Fruit fly (Drosophila melanogaster) whole organism, prepupa: ENCODE measurements around the gene RanGAP.

Experiments
- CG11294 ChIP-seq: fragments of 200-800 bp; sonication (Bioruptor generic); IDR thresholded peaks from 2 replicates; pipeline ENCODE4 v1.3.6; 2022; ENCODE audit warnings: missing biosample characterization, missing genetic modification characterization
- CG11762 ChIP-seq: fragments of 200-800 bp; sonication (Bioruptor generic); optimal IDR thresholded peaks from 3 replicates; lab custom pipeline; 2016; ENCODE audit warnings: missing biosample characterization, missing genetic modification characterization; ENCODE audit not compliant: insufficient read depth
- CG16779 ChIP-seq: fragments of 200-800 bp; sonication (Bioruptor generic); optimal IDR thresholded peaks from 3 replicates; lab custom pipeline; 2017; ENCODE audit warnings: missing biosample characterization, mild to moderate bottlenecking, missing genetic modification characterization
- CG3032 ChIP-seq: fragments of 200-800 bp; optimal IDR thresholded peaks from 2 replicates; lab custom pipeline; 2019; ENCODE audit warnings: missing biosample characterization, mild to moderate bottlenecking, missing genetic modification characterization, moderate library complexity
- CG32006 ChIP-seq: fragments of 200-800 bp; sonication (Bioruptor generic); optimal IDR thresholded peaks from 3 replicates; lab custom pipeline; 2017; ENCODE audit warnings: missing biosample characterization, mild to moderate bottlenecking, missing genetic modification characterization
- CG34406 ChIP-seq: fragments of 200-800 bp; sonication (Bioruptor generic); optimal IDR thresholded peaks from 3 replicates; lab custom pipeline; 2016; ENCODE audit warnings: missing biosample characterization, missing genetic modification characterization
- CG6163 ChIP-seq: fragments of 200-800 bp; sonication (Bioruptor generic); IDR thresholded peaks from 3 replicates; pipeline ENCODE4 v1.3.6; 2022; ENCODE audit warnings: missing biosample characterization, missing genetic modification characterization
- CG6792 ChIP-seq: fragments of 200-800 bp; sonication (Bioruptor generic); optimal IDR thresholded peaks from 3 replicates; lab custom pipeline; 2016; ENCODE audit warnings: missing biosample characterization, missing genetic modification characterization
- CG6854 ChIP-seq: fragments of 200-800 bp; sonication (Bioruptor generic); optimal IDR thresholded peaks from 2 replicates; lab custom pipeline; 2017; ENCODE audit warnings: missing biosample characterization, mild to moderate bottlenecking, missing genetic modification characterization
- CG8119 ChIP-seq: fragments of 200-800 bp; sonication (Bioruptor generic); IDR thresholded peaks from 3 replicates; pipeline ENCODE4 v1.3.6; 2022; ENCODE audit warnings: missing biosample characterization, missing genetic modification characterization
- CG8319 ChIP-seq: fragments of 200-800 bp; sonication (Bioruptor generic); optimal IDR thresholded peaks from 3 replicates; lab custom pipeline; 2016; ENCODE audit warnings: missing biosample characterization, missing genetic modification characterization
- CG9139 ChIP-seq: fragments of 200-800 bp; sonication (Bioruptor generic); optimal IDR thresholded peaks from 3 replicates; lab custom pipeline; 2017; ENCODE audit warnings: missing biosample characterization, mild to moderate bottlenecking, missing genetic modification characterization
- Eip75B ChIP-seq: fragments of 200-800 bp; sonication (Bioruptor generic); optimal IDR thresholded peaks from 3 replicates; lab custom pipeline; 2016; ENCODE audit warnings: missing biosample characterization, missing genetic modification characterization
- Eip78C ChIP-seq: fragments of 200-800 bp; sonication (Bioruptor generic); peaks from one replicate; lab custom pipeline; 2016; ENCODE audit warnings: missing biosample characterization, missing genetic modification characterization
- Eip93F ChIP-seq: fragments of 200-800 bp; sonication (Bioruptor generic); optimal IDR thresholded peaks from 2 replicates; lab custom pipeline; 2016; ENCODE audit warnings: missing biosample characterization, mild to moderate bottlenecking, missing genetic modification characterization
- Ets21C ChIP-seq: fragments of 200-800 bp; sonication (Bioruptor generic); optimal IDR thresholded peaks from 3 replicates; lab custom pipeline; 2016; ENCODE audit warnings: missing biosample characterization, missing genetic modification characterization
- Ets96B ChIP-seq: fragments of 200-800 bp; optimal IDR thresholded peaks from 2 replicates; lab custom pipeline; 2019; ENCODE audit warnings: missing biosample characterization, mild to moderate bottlenecking, missing genetic modification characterization, moderate library complexity
- Hr38 ChIP-seq: sonication (Bioruptor generic); optimal IDR thresholded peaks from 2 replicates; lab custom pipeline; 2016; ENCODE audit warnings: missing biosample characterization, missing genetic modification characterization
- Hr4 ChIP-seq: fragments of 200-800 bp; sonication (Bioruptor generic); optimal IDR thresholded peaks from 3 replicates; lab custom pipeline; 2016; ENCODE audit warnings: missing biosample characterization, missing genetic modification characterization
- Met ChIP-seq: fragments of 200-800 bp; sonication (Bioruptor generic); optimal IDR thresholded peaks from 3 replicates; lab custom pipeline; 2016; ENCODE audit warnings: missing biosample characterization, missing genetic modification characterization
- OdsH ChIP-seq: fragments of 200-800 bp; sonication (Bioruptor generic); optimal IDR thresholded peaks from 3 replicates; lab custom pipeline; 2016; ENCODE audit warnings: missing biosample characterization, missing genetic modification characterization
- Smox ChIP-seq: fragments of 200-800 bp; sonication (Bioruptor generic); optimal IDR thresholded peaks from 3 replicates; lab custom pipeline; 2016; ENCODE audit warnings: missing biosample characterization, missing genetic modification characterization
- Sox102F ChIP-seq: fragments of 200-800 bp; sonication (Bioruptor generic); optimal IDR thresholded peaks from 2 replicates; lab custom pipeline; 2016; ENCODE audit warnings: missing biosample characterization, mild to moderate bottlenecking, missing genetic modification characterization
- achi ChIP-seq: fragments of 200-800 bp; sonication (Bioruptor generic); optimal IDR thresholded peaks from 3 replicates; lab custom pipeline; 2016; ENCODE audit warnings: missing biosample characterization, missing genetic modification characterization
- cyc ChIP-seq: fragments of 200-800 bp; sonication (Bioruptor generic); optimal IDR thresholded peaks from 3 replicates; lab custom pipeline; 2016; ENCODE audit warnings: missing biosample characterization, missing genetic modification characterization
- dac ChIP-seq: fragments of 200-800 bp; sonication (Bioruptor generic); optimal IDR thresholded peaks from 2 replicates; lab custom pipeline; 2017; ENCODE audit warnings: missing biosample characterization, mild to moderate bottlenecking, missing genetic modification characterization
- dsx ChIP-seq: fragments of 200-800 bp; optimal IDR thresholded peaks from 3 replicates; lab custom pipeline; 2019; ENCODE audit warnings: missing biosample characterization, mild to moderate bottlenecking, missing genetic modification characterization, moderate library complexity; ENCODE audit not compliant: poor library complexity, severe bottlenecking
- eg ChIP-seq: fragments of 200-800 bp; sonication (Bioruptor generic); IDR thresholded peaks from 3 replicates; pipeline ENCODE4 v1.3.6; 2022; ENCODE audit warnings: missing biosample characterization, missing genetic modification characterization
- fd85E ChIP-seq: fragments of 200-800 bp; sonication (Bioruptor generic); optimal IDR thresholded peaks from 3 replicates; lab custom pipeline; 2016; ENCODE audit warnings: missing biosample characterization, missing genetic modification characterization
- fkh ChIP-seq: fragments of 200-800 bp; sonication (Bioruptor generic); optimal IDR thresholded peaks from 3 replicates; lab custom pipeline; 2017; ENCODE audit warnings: missing biosample characterization, mild to moderate bottlenecking, missing genetic modification characterization, moderate library complexity
- lz ChIP-seq: fragments of 200-800 bp; sonication (Bioruptor generic); optimal IDR thresholded peaks from 3 replicates; lab custom pipeline; 2016; ENCODE audit warnings: missing biosample characterization, missing genetic modification characterization
- net ChIP-seq: fragments of 200-800 bp; sonication (Bioruptor generic); optimal IDR thresholded peaks from 3 replicates; lab custom pipeline; 2016; ENCODE audit warnings: missing biosample characterization, missing genetic modification characterization
- pdm3 ChIP-seq: fragments of 200-800 bp; sonication (Bioruptor generic); optimal IDR thresholded peaks from 3 replicates; lab custom pipeline; 2016; ENCODE audit warnings: missing biosample characterization, missing genetic modification characterization
- ss ChIP-seq, 2 experiments: fragments of 200-800 bp; sonication (Bioruptor generic); optimal IDR thresholded peaks; 2 replicates in 1 of 2; 3 replicates in 1 of 2; lab custom pipeline; 2017 to 2018; ENCODE audit warnings: mild to moderate bottlenecking in 2 of 2, missing biosample characterization in 2 of 2, missing genetic modification characterization in 2 of 2, moderate library complexity in 1 of 2
- vri ChIP-seq: fragments of 200-800 bp; sonication (Bioruptor generic); optimal IDR thresholded peaks from 3 replicates; lab custom pipeline; 2016; ENCODE audit warnings: missing biosample characterization, mild to moderate bottlenecking, missing genetic modification characterization

Gene RanGAP

DNA sequence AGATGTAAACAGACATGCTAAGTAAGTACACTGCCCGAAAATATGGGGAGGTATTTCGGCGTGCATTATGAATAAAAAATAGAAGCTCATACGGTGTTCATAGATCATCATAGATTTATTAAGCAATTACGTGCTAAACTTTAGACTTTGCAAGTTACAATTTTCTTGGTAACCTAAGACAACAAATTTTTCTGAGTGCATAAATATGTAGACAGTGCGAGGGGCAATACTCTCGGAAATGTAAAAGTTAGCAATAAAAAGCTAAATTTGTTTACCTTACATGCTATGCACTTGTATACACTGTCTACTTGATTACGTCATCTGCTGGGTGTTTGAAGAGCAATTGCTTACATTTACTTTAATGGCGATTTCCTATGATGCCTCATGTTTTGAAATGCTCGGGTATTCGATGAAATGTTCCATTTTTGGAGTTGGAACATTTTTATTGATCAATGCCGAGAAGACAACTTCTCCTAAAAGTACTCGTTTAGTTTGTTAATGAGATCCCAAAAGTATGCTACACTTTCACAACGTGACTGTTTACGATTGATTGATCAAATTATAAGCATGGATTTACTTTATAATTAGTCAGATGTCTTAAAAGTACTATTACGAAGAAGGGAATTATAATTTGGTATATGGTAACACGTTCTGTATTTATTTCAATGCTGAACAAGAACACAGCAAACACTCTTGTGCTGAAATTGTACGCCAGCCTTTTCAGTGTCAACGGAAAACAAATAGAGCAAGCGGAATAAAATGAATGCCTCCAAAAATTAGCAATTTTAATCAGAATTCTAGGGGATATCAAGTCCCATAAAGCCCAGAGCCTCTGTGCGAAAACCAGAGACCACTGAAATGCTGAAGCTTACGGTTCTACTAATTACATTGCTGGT, 24.9 kb upstream of the RanGAP start, which contains the start of gene Lectin-galC1 (continued):
- no peak for TF ChIP-seq Sox102F (GFP tag; lab: Kevin White, UChicago)
- TF ChIP-seq CG11762 (GFP tag; lab: Kevin White, UChicago): peak; percentile 35
- no peak for TF ChIP-seq Smox (GFP tag; lab: Kevin White, UChicago)
- TF ChIP-seq CG3032: no peak
- TF ChIP-seq CG8119 (GFP tag; lab: Robert Waterston, UW): peak; percentile 74; the same call in 2 of the 3 replicates
- peak; percentile 88; the same call in 2 of the 3 replicates for TF ChIP-seq eg (GFP tag; lab: Robert Waterston, UW)
- TF ChIP-seq Ets21C: no peak
- TF ChIP-seq fkh: peak; percentile 77
- TF ChIP-seq Met (GFP tag; lab: Kevin White, UChicago): no peak
- TF ChIP-seq CG34406 (GFP tag; lab: Kevin White, UChicago): no peak
- no peak for TF ChIP-seq CG8319 (GFP tag; lab: Kevin White, UChicago)
- no peak for TF ChIP-seq CG6854 (GFP tag; lab: Kevin White, UChicago)

DNA sequence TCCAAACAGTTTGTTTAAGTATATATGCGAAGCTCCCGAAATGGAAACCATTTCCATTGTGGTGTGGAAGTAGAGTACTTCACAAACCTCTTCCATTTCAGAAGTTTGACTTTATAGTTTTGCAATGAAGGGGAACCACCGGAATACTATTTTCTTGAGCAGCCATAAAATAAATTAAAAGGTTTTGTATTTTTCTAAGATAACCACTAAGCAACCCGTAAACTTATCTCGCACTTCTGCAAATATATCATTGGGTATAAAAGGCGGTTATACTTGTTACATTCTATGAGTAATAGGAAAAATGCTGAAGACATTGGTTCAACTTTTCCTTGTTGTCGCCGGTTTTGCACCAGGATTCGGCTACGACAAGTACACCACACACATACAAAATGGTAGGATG, 23.7 kb upstream of the RanGAP start, which contains the start of gene lectin-37Da:
TSS of gene lectin-37Da (plus strand) at position 301 of the 400 bp plus-strand sequence.
- TF ChIP-seq CG6792 (GFP tag; lab: Kevin White, UChicago) (no peak), CG16779 (tag; lab: Kevin White, UChicago) (no peak), achi (GFP tag; lab: Kevin White, UChicago) (no peak), Hr38 (GFP tag; lab: Kevin White, UChicago) (no peak), CG8119 (GFP tag; lab: Robert Waterston, UW) (no peak), Met (GFP tag; lab: Kevin White, UChicago) (no peak), dac (GFP tag; lab: Kevin White, UChicago) (no peak), Eip78C (GFP tag; lab: Kevin White, UChicago) (no peak), Sox102F (GFP tag; lab: Kevin White, UChicago) (no peak), Ets21C (no peak), net (no peak), fd85E (no peak), Hr4 (GFP tag; lab: Kevin White, UChicago) (no peak), CG9139 (GFP tag; lab: Kevin White, UChicago) (no peak), OdsH (GFP tag; lab: Kevin White, UChicago) (no peak), CG6854 (GFP tag; lab: Kevin White, UChicago) (no peak), pdm3 (GFP tag; lab: Kevin White, UChicago) (no peak)

DNA sequence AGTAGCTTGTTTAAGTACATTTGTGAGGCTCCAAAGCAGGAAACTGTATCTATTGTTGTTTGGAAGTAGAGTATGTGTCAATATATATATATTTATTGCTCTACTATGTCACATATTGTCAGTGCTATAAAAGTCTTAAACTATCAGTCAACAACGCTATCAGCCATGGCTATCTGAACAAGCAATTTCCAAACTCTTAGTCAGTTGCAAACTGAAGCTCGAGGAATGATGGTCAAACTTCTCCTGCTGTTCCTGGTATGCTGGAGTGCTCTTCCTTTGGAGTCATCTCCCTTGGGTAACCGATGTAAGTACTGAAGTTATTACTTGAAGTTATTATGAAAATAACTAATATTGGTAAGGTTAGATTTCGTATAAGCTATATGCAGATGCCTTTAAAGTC, 22.9 kb upstream of the RanGAP start, which contains the start of gene lectin-37Db:
TSS of gene lectin-37Db (plus strand) at position 204 of the 400 bp plus-strand sequence.
- TF ChIP-seq lz: no peak
- no peak for TF ChIP-seq ss (GFP tag; optimal IDR thresholded peaks at IDR 0.05; lab: Kevin White, UChicago)
- TF ChIP-seq Hr4 (GFP tag; lab: Kevin White, UChicago): no peak
- TF ChIP-seq CG6163 (GFP tag; lab: Robert Waterston, UW): no peak

DNA sequence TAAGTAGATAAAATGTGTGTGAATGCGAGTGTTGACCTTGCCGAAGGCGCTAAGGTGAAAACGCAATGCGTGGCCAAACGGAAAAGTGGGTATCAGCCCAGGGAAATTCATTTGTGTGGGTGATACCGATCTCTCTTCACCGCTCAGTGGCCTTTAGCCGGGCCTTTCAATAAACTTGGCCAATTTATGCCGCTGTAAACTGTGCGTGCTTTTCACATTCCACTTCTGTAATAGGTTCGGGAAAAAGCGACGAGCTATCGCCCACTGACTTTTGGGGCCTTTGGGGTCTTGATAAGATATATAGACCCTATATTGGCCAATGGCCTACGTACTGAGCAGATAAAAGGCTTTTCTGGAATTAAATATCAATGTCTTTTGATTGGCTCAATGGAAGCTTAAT, 20.2 kb upstream of the RanGAP start:
- TF ChIP-seq CG3032: no peak
- TF ChIP-seq CG32006 (GFP tag; lab: Kevin White, UChicago): no peak
- no peak for TF ChIP-seq cyc (GFP tag; lab: Kevin White, UChicago)
- no peak for TF ChIP-seq achi (GFP tag; lab: Kevin White, UChicago)
- TF ChIP-seq Met (GFP tag; lab: Kevin White, UChicago): no peak
- no peak for TF ChIP-seq Eip75B (GFP tag; lab: Kevin White, UChicago)
- TF ChIP-seq Eip93F (GFP tag; lab: Kevin White, UChicago): peak; percentile 8
- no peak for TF ChIP-seq CG11762 (GFP tag; lab: Kevin White, UChicago)
- no peak for TF ChIP-seq eg (GFP tag; lab: Robert Waterston, UW)
- TF ChIP-seq vri: peak; percentile 59
- no peak for TF ChIP-seq dsx (GFP tag; lab: Kevin White, UChicago)
- TF ChIP-seq Ets96B (tag; lab: Kevin White, UChicago): no peak
- TF ChIP-seq CG6163 (GFP tag; lab: Robert Waterston, UW): no peak
- no peak for TF ChIP-seq CG11294 (GFP tag; lab: Robert Waterston, UW)
- TF ChIP-seq, all 60 proteins: peak for 2
